Worm (Caenorhabditis elegans): ENCODE measurements around the gene ilcr-1.

Gene ilcr-1

ce11 chrIV:14249447-14249846, 26.8 kb upstream of the ilcr-1 start (continued):
- no peak for TF ChIP-seq akir-1 (GFP tag; optimal IDR thresholded peaks at IDR 0.05)

- TF ChIP-seq mcd-1 (GFP tag; IDR thresholded peaks at IDR 0.05) (no peak), snpc-4 (GFP tag; optimal IDR thresholded peaks at IDR 0.05) (no peak), snpc-4 (tag; optimal IDR thresholded peaks at IDR 0.05) (no peak), F55B11.4 (tag; optimal IDR thresholded peaks at IDR 0.05; ENCODE audit: borderline replicate concordance, insufficient read depth) (no peak), B0261.1 (tag; optimal IDR thresholded peaks at IDR 0.05) (no peak), tbp1 (GFP tag; optimal IDR thresholded peaks at IDR 0.05) (no peak), attf-5 (GFP tag; optimal IDR thresholded peaks at IDR 0.05) (no peak), ceh-91 (GFP tag; IDR thresholded peaks at IDR 0.05) (no peak)
Measured at ce11 chrIV:14250113-14250512, 26.1 kb upstream of the ilcr-1 start, which contains the start of gene srab-24. Gene srab-24, minus strand, starts transcription at chrIV:14250213.

ce11 chrIV:14255605-14256004, 20.7 kb upstream of the ilcr-1 start:
- TF ChIP-seq gei-17 (GFP tag; optimal IDR thresholded peaks at IDR 0.05), result no peak
- no peak for TF ChIP-seq snpc-3.4 (tag; optimal IDR thresholded peaks at IDR 0.05)
- TF ChIP-seq repo-1 (tag; optimal IDR thresholded peaks at IDR 0.05), result no peak
- no peak for TF ChIP-seq lin-26 (GFP tag; IDR thresholded peaks at IDR 0.05)
- no peak for TF ChIP-seq ztf-22 (GFP tag; optimal IDR thresholded peaks at IDR 0.05)

ce11 chrIV:14257528-14257927, 18.7 kb upstream of the ilcr-1 start:
- TF ChIP-seq egl-18 (GFP tag; IDR thresholded peaks at IDR 0.05) (no peak), unc-62 (GFP tag; optimal IDR thresholded peaks at IDR 0.05) (no peak), F49E8.2 (tag; optimal IDR thresholded peaks at IDR 0.05; ENCODE audit: insufficient read depth) (no peak), ztf-3 (GFP tag; optimal IDR thresholded peaks at IDR 0.05) (no peak), ztf-25 (GFP tag; IDR thresholded peaks at IDR 0.05) (no peak), dpl-1 (GFP tag; optimal IDR thresholded peaks at IDR 0.05) (no peak), rcor-1 (GFP tag; IDR thresholded peaks at IDR 0.05) (no peak), attf-5 (GFP tag; optimal IDR thresholded peaks at IDR 0.05) (no peak), ceh-79 (tag; optimal IDR thresholded peaks at IDR 0.05) (no peak), B0261.1 (tag; optimal IDR thresholded peaks at IDR 0.05) (no peak), atf-7 (tag; optimal IDR thresholded peaks at IDR 0.05) (no peak), lsl-1 (GFP tag; optimal IDR thresholded peaks at IDR 0.05) (no peak), attf-6 (GFP tag; IDR thresholded peaks at IDR 0.05) (peak; percentile 65; the same call in 1 of the 2 replicates), ama-1 (optimal IDR thresholded peaks at IDR 0.05) (no peak), ama-1 (GFP tag; optimal IDR thresholded peaks at IDR 0.05) (no peak), ZK185.1 (tag; optimal IDR thresholded peaks at IDR 0.05; ENCODE audit: poor library complexity, severe bottlenecking) (no peak), unc-130 (GFP tag; optimal IDR thresholded peaks at IDR 0.05) (no peak), snpc-4 (GFP tag; optimal IDR thresholded peaks at IDR 0.05) (no peak), snpc-4 (tag; optimal IDR thresholded peaks at IDR 0.05) (peak in 2 of 4 experiments; percentile 22 to 66)

- TF ChIP-seq snpc-4 (GFP tag; optimal IDR thresholded peaks at IDR 0.05) (no peak), snpc-4 (tag; optimal IDR thresholded peaks at IDR 0.05) (peak in 1 of 4 experiments; percentile 22), T26A5.8 (tag; optimal IDR thresholded peaks at IDR 0.05) (no peak)
Measured at ce11 chrIV:14259197-14259596, 17.1 kb upstream of the ilcr-1 start.

- TF ChIP-seq B0261.1 (tag; optimal IDR thresholded peaks at IDR 0.05), result no peak
- TF ChIP-seq F22D6.2 (tag; optimal IDR thresholded peaks at IDR 0.05), result no peak
- no peak for TF ChIP-seq die-1 (tag; optimal IDR thresholded peaks at IDR 0.05)
- TF ChIP-seq attf-5 (GFP tag; optimal IDR thresholded peaks at IDR 0.05), result no peak
- no peak for TF ChIP-seq unc-62 (GFP tag; optimal IDR thresholded peaks at IDR 0.05)
- TF ChIP-seq bed-1 (GFP tag; IDR thresholded peaks at IDR 0.05), result no peak
- no peak for TF ChIP-seq ets-4 (GFP tag; optimal IDR thresholded peaks at IDR 0.05)
- TF ChIP-seq F52B5.7 (tag; optimal IDR thresholded peaks at IDR 0.05), result no peak
- peak; percentile 12 for TF ChIP-seq lin-40 (tag; optimal IDR thresholded peaks at IDR 0.05)
- no peak for TF ChIP-seq egrh-3 (GFP tag; IDR thresholded peaks at IDR 0.05)
- peak; percentile 57 for TF ChIP-seq K12H6.12 (tag; optimal IDR thresholded peaks at IDR 0.05)
- peak; percentile 22 for TF ChIP-seq somi-1 (GFP tag; optimal IDR thresholded peaks at IDR 0.05)
- no peak for TF ChIP-seq lin-54 (GFP tag; optimal IDR thresholded peaks at IDR 0.05)
- no peak for TF ChIP-seq ceh-91 (GFP tag; IDR thresholded peaks at IDR 0.05)
- peak; percentile 32; the same call in 1 of the 2 replicates for TF ChIP-seq hmg-1.2 (GFP tag; IDR thresholded peaks at IDR 0.05)
- no peak for TF ChIP-seq ztf-28 (GFP tag; IDR thresholded peaks at IDR 0.05)
Measured at ce11 chrIV:14260761-14261160, 15.5 kb upstream of the ilcr-1 start.
